Fruit fly (Drosophila melanogaster) whole organism, embryonic: ENCODE measurements around the gene PGRP-LA.

Experiments
- Ada2b ChIP-seq: fragments of 200-800 bp; sonication (Bioruptor generic); IDR thresholded peaks from 2 replicates; pipeline ENCODE4 v1.3.6; 2022; ENCODE audit warnings: missing biosample characterization, missing genetic modification characterization
- Aef1 ChIP-seq: fragments of 200-800 bp; sonication (Bioruptor generic); IDR thresholded peaks from 3 replicates; pipeline ENCODE4 v1.3.6; 2022; ENCODE audit warnings: missing biosample characterization, missing genetic modification characterization
- CG10321 ChIP-seq: fragments of 200-800 bp; sonication (Bioruptor generic); IDR thresholded peaks from 2 replicates; pipeline ENCODE4 v1.3.6; 2022; ENCODE audit warnings: missing biosample characterization, missing genetic modification characterization
- CG10654 ChIP-seq: fragments of 200-800 bp; sonication (Bioruptor generic); optimal IDR thresholded peaks from 2 replicates; lab custom pipeline; 2016; ENCODE audit warnings: missing biosample characterization, missing genetic modification characterization
- CG11085 ChIP-seq: fragments of 200-800 bp; sonication (Bioruptor generic); IDR thresholded peaks from 2 replicates; pipeline ENCODE4 v1.3.6; 2022; ENCODE audit warnings: missing biosample characterization, missing genetic modification characterization
- CG12769 ChIP-seq: fragments of 200-800 bp; sonication (Bioruptor generic); optimal IDR thresholded peaks from 2 replicates; lab custom pipeline; 2019; ENCODE audit warnings: missing biosample characterization, mild to moderate bottlenecking, missing genetic modification characterization, moderate library complexity
- CG14014 ChIP-seq: fragments of 200-800 bp; sonication (Bioruptor generic); IDR thresholded peaks from 2 replicates; pipeline ENCODE4 v1.3.6; 2022; ENCODE audit warnings: missing biosample characterization, missing genetic modification characterization
- CG15514 ChIP-seq: fragments of 200-800 bp; sonication (Bioruptor generic); optimal IDR thresholded peaks from 3 replicates; lab custom pipeline; 2017; ENCODE audit warnings: missing biosample characterization, missing genetic modification characterization, mild to moderate bottlenecking, moderate library complexity, missing genetic modification reagents
- CG1832 ChIP-seq: fragments of 200-800 bp; sonication (Bioruptor generic); optimal IDR thresholded peaks from 2 replicates; lab custom pipeline; 2017; ENCODE audit warnings: missing biosample characterization, mild to moderate bottlenecking, missing genetic modification characterization, inconsistent platforms
- CG30431 ChIP-seq: fragments of 200-800 bp; sonication (Bioruptor generic); optimal IDR thresholded peaks from 2 replicates; lab custom pipeline; 2017; ENCODE audit warnings: missing biosample characterization, missing genetic modification characterization
- CG31224 ChIP-seq: fragments of 200-800 bp; sonication (Bioruptor generic); IDR thresholded peaks from 2 replicates; pipeline ENCODE4 v1.3.6; 2022; ENCODE audit warnings: missing biosample characterization, missing genetic modification characterization
- CG34224 ChIP-seq: fragments of 200-800 bp; sonication (Bioruptor generic); IDR thresholded peaks from 3 replicates; pipeline ENCODE4 v1.3.6; 2022; ENCODE audit warnings: missing biosample characterization, missing genetic modification characterization; ENCODE audit not compliant: partially characterized antibody
- CG4328 ChIP-seq: fragments of 200-800 bp; sonication (Bioruptor generic); optimal IDR thresholded peaks from 3 replicates; lab custom pipeline; 2017; ENCODE audit warnings: missing biosample characterization, missing genetic modification reagents, missing genetic modification characterization
- CG6175 ChIP-seq: fragments of 200-800 bp; sonication (Bioruptor generic); IDR thresholded peaks from 3 replicates; pipeline ENCODE4 v1.3.6; 2022; ENCODE audit warnings: missing biosample characterization, missing genetic modification characterization
- CG7372 ChIP-seq: fragments of 200-800 bp; sonication (Bioruptor generic); IDR thresholded peaks from 2 replicates; pipeline ENCODE4 v1.3.6; 2022; ENCODE audit warnings: missing biosample characterization, missing genetic modification characterization
- CG8388 ChIP-seq: fragments of 200-800 bp; sonication (Bioruptor generic); optimal IDR thresholded peaks from 2 replicates; lab custom pipeline; 2019; ENCODE audit warnings: missing biosample characterization, mild to moderate bottlenecking, missing genetic modification characterization, moderate library complexity
- CG8924 ChIP-seq: fragments of 200-800 bp; optimal IDR thresholded peaks from 3 replicates; lab custom pipeline; 2019; ENCODE audit warnings: missing biosample characterization, mild to moderate bottlenecking, missing genetic modification characterization, moderate library complexity
- CG9932 ChIP-seq: fragments of 200-800 bp; sonication (Bioruptor generic); IDR thresholded peaks from 2 replicates; pipeline ENCODE4 v1.3.6; 2022; ENCODE audit warnings: missing biosample characterization, missing genetic modification characterization
- Dek ChIP-seq: fragments of 200-800 bp; sonication (Bioruptor generic); optimal IDR thresholded peaks from 3 replicates; lab custom pipeline; 2019; ENCODE audit warnings: missing biosample characterization, mild to moderate bottlenecking, missing genetic modification characterization, moderate library complexity
- Elba2 ChIP-seq: fragments of 200-800 bp; sonication (Bioruptor generic); optimal IDR thresholded peaks from 3 replicates; lab custom pipeline; 2016; ENCODE audit warnings: missing biosample characterization, missing genetic modification characterization
- GATAe ChIP-seq: fragments of 200-800 bp; sonication (Bioruptor generic); conservative IDR thresholded peaks from 2 replicates; pipeline ENCODE4 v1.3.6; 2022; ENCODE audit warnings: missing biosample characterization, missing genetic modification characterization
- Gug ChIP-seq: fragments of 200-800 bp; sonication (Bioruptor generic); IDR thresholded peaks from 4 replicates; pipeline ENCODE4 v1.3.6; 2022; ENCODE audit warnings: missing biosample characterization, missing genetic modification characterization
- Jarid2 ChIP-seq: fragments of 200-800 bp; sonication (Bioruptor generic); optimal IDR thresholded peaks from 3 replicates; lab custom pipeline; 2017; ENCODE audit warnings: mild to moderate bottlenecking, missing biosample characterization, missing genetic modification reagents, missing genetic modification characterization
- Rfx ChIP-seq: fragments of 200-800 bp; sonication (Bioruptor generic); IDR thresholded peaks from 2 replicates; pipeline ENCODE4 v1.3.6; 2022; ENCODE audit warnings: missing biosample characterization, missing genetic modification characterization
- Sry-δ ChIP-seq: fragments of 200-800 bp; sonication (Bioruptor generic); optimal IDR thresholded peaks from 2 replicates; lab custom pipeline; 2016; ENCODE audit warnings: missing biosample characterization, missing genetic modification characterization
- amos ChIP-seq: fragments of 200-800 bp; sonication (Bioruptor generic); IDR thresholded peaks from 2 replicates; pipeline ENCODE4 v1.3.6; 2022; ENCODE audit warnings: missing biosample characterization, missing genetic modification characterization; ENCODE audit not compliant: partially characterized antibody
- caup ChIP-seq: fragments of 200-800 bp; sonication (Bioruptor generic); optimal IDR thresholded peaks from 3 replicates; lab custom pipeline; 2017; ENCODE audit warnings: missing biosample characterization, mild to moderate bottlenecking, missing genetic modification characterization, moderate library complexity; ENCODE audit not compliant: severe bottlenecking
- chinmo ChIP-seq: fragments of 200-800 bp; sonication (Bioruptor generic); IDR thresholded peaks from 4 replicates; pipeline ENCODE4 v1.3.6; 2022; ENCODE audit warnings: missing biosample characterization, missing genetic modification characterization; ENCODE audit not compliant: partially characterized antibody
- ci ChIP-seq: fragments of 200-800 bp; sonication (Bioruptor generic); IDR thresholded peaks from 3 replicates; pipeline ENCODE4 v1.3.6; 2022; ENCODE audit warnings: missing biosample characterization, missing genetic modification characterization
- crol ChIP-seq: fragments of 200-800 bp; sonication (Bioruptor generic); IDR thresholded peaks from 2 replicates; pipeline ENCODE4 v1.3.6; 2022; ENCODE audit warnings: missing biosample characterization, missing genetic modification characterization
- cwo ChIP-seq: fragments of 200-800 bp; sonication (Bioruptor generic); optimal IDR thresholded peaks from 3 replicates; lab custom pipeline; 2017; ENCODE audit warnings: missing biosample characterization, missing genetic modification characterization, mild to moderate bottlenecking, moderate library complexity, missing genetic modification reagents
- dmrt99B ChIP-seq: fragments of 200-800 bp; sonication (Bioruptor generic); optimal IDR thresholded peaks from 2 replicates; lab custom pipeline; 2018; ENCODE audit warnings: missing biosample characterization, mild to moderate bottlenecking, missing genetic modification characterization, moderate library complexity
- esg ChIP-seq: fragments of 200-800 bp; sonication (Bioruptor generic); conservative IDR thresholded peaks from 2 replicates; pipeline ENCODE4 v1.3.6; 2022; ENCODE audit warnings: missing biosample characterization, missing genetic modification characterization
- exex ChIP-seq: fragments of 200-800 bp; sonication (Bioruptor generic); optimal IDR thresholded peaks from 4 replicates; lab custom pipeline; 2018; ENCODE audit warnings: missing biosample characterization, mild to moderate bottlenecking, missing genetic modification characterization, moderate library complexity
- fd64A ChIP-seq: fragments of 200-800 bp; sonication (Bioruptor generic); optimal IDR thresholded peaks from 3 replicates; lab custom pipeline; 2018; ENCODE audit warnings: missing biosample characterization, mild to moderate bottlenecking, missing genetic modification characterization
- fd96Cb ChIP-seq: fragments of 200-800 bp; sonication (Bioruptor generic); optimal IDR thresholded peaks from 2 replicates; lab custom pipeline; 2018; ENCODE audit warnings: missing biosample characterization, mild to moderate bottlenecking, missing genetic modification characterization, moderate library complexity
- kay ChIP-seq: fragments of 200-800 bp; sonication (Bioruptor generic); optimal IDR thresholded peaks from 2 replicates; lab custom pipeline; 2016; ENCODE audit warnings: missing biosample characterization, missing genetic modification characterization
- knrl ChIP-seq: fragments of 200-800 bp; sonication (Bioruptor generic); IDR thresholded peaks from 3 replicates; pipeline ENCODE4 v1.3.6; 2022; ENCODE audit warnings: missing biosample characterization, missing genetic modification characterization; ENCODE audit not compliant: partially characterized antibody
- lab ChIP-seq: fragments of 200-800 bp; sonication (Bioruptor generic); optimal IDR thresholded peaks from 3 replicates; lab custom pipeline; 2017; ENCODE audit warnings: missing biosample characterization, missing genetic modification characterization, mild to moderate bottlenecking, moderate library complexity, missing genetic modification reagents
- nau ChIP-seq: fragments of 200-800 bp; sonication (Bioruptor generic); optimal IDR thresholded peaks from 3 replicates; lab custom pipeline; 2017; ENCODE audit warnings: missing biosample characterization, mild to moderate bottlenecking, missing genetic modification characterization, missing genetic modification reagents
- nmo ChIP-seq: fragments of 200-800 bp; sonication (Bioruptor generic); optimal IDR thresholded peaks from 2 replicates; lab custom pipeline; 2018; ENCODE audit warnings: missing biosample characterization, mild to moderate bottlenecking, missing genetic modification characterization, moderate library complexity
- run ChIP-seq: fragments of 200-800 bp; sonication (Bioruptor generic); optimal IDR thresholded peaks from 3 replicates; lab custom pipeline; 2018; ENCODE audit warnings: missing biosample characterization, mild to moderate bottlenecking, missing genetic modification characterization
- salm ChIP-seq: fragments of 200-800 bp; sonication (Bioruptor generic); optimal IDR thresholded peaks from 2 replicates; lab custom pipeline; 2018; ENCODE audit warnings: missing biosample characterization, mild to moderate bottlenecking, missing genetic modification characterization
- sd ChIP-seq: fragments of 200-800 bp; sonication (Bioruptor generic); optimal IDR thresholded peaks from 3 replicates; lab custom pipeline; 2018; ENCODE audit warnings: missing biosample characterization, mild to moderate bottlenecking, missing genetic modification characterization, moderate library complexity
- slbo ChIP-seq: fragments of 200-800 bp; sonication (Bioruptor generic); IDR thresholded peaks from 2 replicates; pipeline ENCODE4 v1.3.6; 2022; ENCODE audit warnings: missing biosample characterization, missing genetic modification characterization
- sna ChIP-seq: fragments of 200-800 bp; sonication (Bioruptor generic); IDR thresholded peaks from 2 replicates; pipeline ENCODE4 v1.3.6; 2022; ENCODE audit warnings: missing biosample characterization, missing genetic modification characterization; ENCODE audit not compliant: partially characterized antibody
- sqz ChIP-seq: fragments of 200-800 bp; sonication (Bioruptor generic); optimal IDR thresholded peaks from 3 replicates; lab custom pipeline; 2018; ENCODE audit warnings: missing biosample characterization, mild to moderate bottlenecking, missing genetic modification characterization
- sr ChIP-seq: fragments of 200-800 bp; sonication (Bioruptor generic); IDR thresholded peaks from 3 replicates; pipeline ENCODE4 v1.3.6; 2022; ENCODE audit warnings: missing biosample characterization, missing genetic modification characterization
- sug ChIP-seq: fragments of 200-800 bp; optimal IDR thresholded peaks from 2 replicates; lab custom pipeline; 2019; ENCODE audit warnings: missing biosample characterization, mild to moderate bottlenecking, missing genetic modification characterization, moderate library complexity
- yki ChIP-seq: fragments of >200 bp; optimal IDR thresholded peaks from 3 replicates; lab custom pipeline; 2018

PGRP-LA gene

dm6 chr3L:9335711-9336110 is 1.6 kb downstream of the PGRP-LA start (continued):
- no peak for TF ChIP-seq CG11085 (GFP tag; lab: Robert Waterston, UW)
- TF ChIP-seq CG10654, result no peak
- peak; percentile 31; the same call in 1 of the 2 replicates for TF ChIP-seq CG9932 (GFP tag; lab: Robert Waterston, UW)
- no peak for TF ChIP-seq Sry-δ (GFP tag; lab: Kevin White, UChicago)
- TF ChIP-seq crol, result peak; percentile 98
- TF ChIP-seq CG4328, result no peak
- TF ChIP-seq exex (tag; lab: Kevin White, UChicago), result peak; percentile 17
- TF ChIP-seq CG14014 (GFP tag; lab: Robert Waterston, UW), result no peak
- no peak; the same call in 1 of the 2 replicates for TF ChIP-seq amos (GFP tag; lab: Robert Waterston, UW)
- no peak for TF ChIP-seq Elba2 (GFP tag; lab: Kevin White, UChicago)
- TF ChIP-seq CG31224 (GFP tag; lab: Robert Waterston, UW), result 0 out of 2 replicates have a peak, but pooled peaks have one; percentile 4
- TF ChIP-seq Aef1 (GFP tag; lab: Robert Waterston, UW), result peak; percentile 80
- peak; percentile 52; the same call in 1 of the 2 replicates for TF ChIP-seq CG7372 (GFP tag; lab: Robert Waterston, UW)
- TF ChIP-seq sr (GFP tag; lab: Robert Waterston, UW), result peak; percentile 62; the same call in 2 of the 3 replicates
- TF ChIP-seq nmo (GFP tag; lab: Kevin White, UChicago), result no peak
- TF ChIP-seq Jarid2 (GFP tag; lab: Kevin White, UChicago), result peak; percentile 3
- no peak for TF ChIP-seq fd64A (GFP tag; lab: Kevin White, UChicago)
- peak; percentile 36 for TF ChIP-seq sd
- TF ChIP-seq CG34224 (GFP tag; lab: Robert Waterston, UW), result peak; percentile 12; the same call in 1 of the 3 replicates
- peak; percentile 88 for TF ChIP-seq chinmo (GFP tag; lab: Robert Waterston, UW)
- peak; percentile 69 for TF ChIP-seq kay (GFP tag; lab: Kevin White, UChicago)
- peak; percentile 10 for TF ChIP-seq caup
- no peak for TF ChIP-seq yki (lab: Kevin White, UChicago)
- TF ChIP-seq sqz (GFP tag; lab: Kevin White, UChicago), result no peak
- TF ChIP-seq run (tag; lab: Kevin White, UChicago), result no peak
- peak; percentile 64; the same call in 1 of the 3 replicates for TF ChIP-seq CG6175 (GFP tag; lab: Robert Waterston, UW)
- TF ChIP-seq Gug, result no peak
- no peak for TF ChIP-seq Rfx (GFP tag; lab: Robert Waterston, UW)
- 0 out of 3 replicates have a peak, but pooled peaks have one; percentile 32 for TF ChIP-seq ci (GFP tag; lab: Robert Waterston, UW)
- peak; percentile 68 for TF ChIP-seq CG12769 (tag; lab: Kevin White, UChicago)
- TF ChIP-seq CG8924, result no peak
- TF ChIP-seq lab (GFP tag; lab: Kevin White, UChicago), result peak; percentile 64
- no peak for TF ChIP-seq salm
- TF ChIP-seq fd96Cb (tag; lab: Kevin White, UChicago), result no peak
- TF ChIP-seq CG30431, result no peak
- TF ChIP-seq CG8388 (GFP tag; lab: Kevin White, UChicago), result no peak
- no peak for TF ChIP-seq dmrt99B
- no peak for TF ChIP-seq Dek
- no peak for TF ChIP-seq esg (GFP tag; lab: Robert Waterston, UW)
- TF ChIP-seq GATAe (GFP tag; lab: Robert Waterston, UW), result peak; percentile 61; the same call in 1 of the 2 replicates
- no peak for TF ChIP-seq knrl (GFP tag; lab: Robert Waterston, UW)
- peak; percentile 1 for TF ChIP-seq cwo (GFP tag; lab: Kevin White, UChicago)
- no peak for TF ChIP-seq Ada2b (GFP tag; lab: Robert Waterston, UW)
- TF ChIP-seq sug, result peak; percentile 65
- TF ChIP-seq slbo, result peak; percentile 50
- peak; percentile 40 for TF ChIP-seq CG1832 (GFP tag; lab: Kevin White, UChicago)
- peak; percentile 44 for TF ChIP-seq CG10321
- TF ChIP-seq sna (GFP tag; lab: Robert Waterston, UW), result no peak
- TF ChIP-seq nau (GFP tag; lab: Kevin White, UChicago), result peak; percentile 29
- peak; percentile 7 for TF ChIP-seq CG15514 (GFP tag; lab: Kevin White, UChicago)
